Worm (Caenorhabditis elegans) whole organism, late embryonic: ENCODE data around the gene twk-48.

ENCODE experiments used
- C08G9.2 ChIP-seq: sonication (generic microtip); optimal IDR thresholded peaks from 2 replicates; lab custom pipeline; 2016; ENCODE audit warnings: mild to moderate bottlenecking, missing genetic modification characterization, moderate library complexity, missing compliant biosample characterization
- F13H6.1 ChIP-seq: sonication (generic microtip); optimal IDR thresholded peaks from 2 replicates; lab custom pipeline; 2016; ENCODE audit warnings: missing genetic modification characterization, missing compliant biosample characterization
- T23F11.4 ChIP-seq: fragments of 200-800 bp; sonication (Bioruptor generic); optimal IDR thresholded peaks from 2 replicates; lab custom pipeline; 2018; ENCODE audit warnings: mild to moderate bottlenecking, missing genetic modification characterization, missing compliant biosample characterization
- ahr-1 ChIP-seq: sonication (generic microtip); optimal IDR thresholded peaks from 2 replicates; lab custom pipeline; 2016; ENCODE audit warnings: missing genetic modification characterization, missing compliant biosample characterization
- ama-1 ChIP-seq: fragments of 150-350 bp; optimal IDR thresholded peaks from 2 replicates; lab custom pipeline; 2014
- ceh-14 ChIP-seq: sonication (generic microtip); optimal IDR thresholded peaks from 2 replicates; lab custom pipeline; 2016; ENCODE audit warnings: missing genotype, missing genetic modification characterization, missing compliant biosample characterization
- ceh-19 ChIP-seq: fragments of 200-800 bp; sonication (Bioruptor generic); optimal IDR thresholded peaks from 2 replicates; lab custom pipeline; 2018; ENCODE audit warnings: mild to moderate bottlenecking, missing genetic modification characterization, missing compliant biosample characterization
- ceh-24 ChIP-seq: sonication (generic microtip); optimal IDR thresholded peaks from 2 replicates; lab custom pipeline; 2016; ENCODE audit warnings: mild to moderate bottlenecking, missing genetic modification characterization, missing compliant biosample characterization
- ceh-30 ChIP-seq: fragments of 150-350 bp; optimal IDR thresholded peaks from 2 replicates; lab custom pipeline; 2014; ENCODE audit warnings: missing biosample characterization, missing genetic modification characterization
- ceh-31 ChIP-seq: sonication (generic microtip); optimal IDR thresholded peaks from 2 replicates; lab custom pipeline; 2016; ENCODE audit warnings: missing genetic modification characterization, missing compliant biosample characterization
- ceh-34 ChIP-seq: sonication (generic microtip); optimal IDR thresholded peaks from 2 replicates; lab custom pipeline; 2016; ENCODE audit warnings: mild to moderate bottlenecking, missing genetic modification characterization, missing compliant biosample characterization
- ceh-45 ChIP-seq: fragments of 200-800 bp; sonication (Bioruptor generic); IDR thresholded peaks from 2 replicates; pipeline ENCODE4 v1.3.6; 2022; ENCODE audit warnings: missing genetic modification reagents, missing genetic modification characterization, missing compliant biosample characterization
- ceh-48 ChIP-seq: sonication (generic microtip); optimal IDR thresholded peaks from 2 replicates; lab custom pipeline; 2016; ENCODE audit warnings: missing genetic modification characterization, inconsistent platforms, missing compliant biosample characterization
- ceh-6 ChIP-seq: fragments of 200-800 bp; sonication (Bioruptor generic); optimal IDR thresholded peaks from 2 replicates; lab custom pipeline; 2018; ENCODE audit warnings: mild to moderate bottlenecking, missing genetic modification characterization, missing compliant biosample characterization
- ceh-9 ChIP-seq: sonication (generic microtip); optimal IDR thresholded peaks from 2 replicates; lab custom pipeline; 2016; ENCODE audit warnings: mild to moderate bottlenecking, missing genetic modification characterization, inconsistent platforms, missing compliant biosample characterization
- che-1 ChIP-seq: sonication (generic microtip); optimal IDR thresholded peaks from 2 replicates; lab custom pipeline; 2016; ENCODE audit warnings: mild to moderate bottlenecking, missing genetic modification characterization, missing compliant biosample characterization
- elt-2 ChIP-seq: sonication (generic microtip); optimal IDR thresholded peaks from 2 replicates; lab custom pipeline; 2016; ENCODE audit warnings: missing genetic modification reagents, missing genetic modification characterization, missing compliant biosample characterization
- elt-4 ChIP-seq: sonication (generic microtip); optimal IDR thresholded peaks from 2 replicates; lab custom pipeline; 2016; ENCODE audit warnings: missing genetic modification characterization, missing compliant biosample characterization
- fkh-6 ChIP-seq: sonication (generic microtip); optimal IDR thresholded peaks from 2 replicates; lab custom pipeline; 2016; ENCODE audit warnings: missing genetic modification characterization, missing compliant biosample characterization
- hlh-15 ChIP-seq: sonication (generic microtip); optimal IDR thresholded peaks from 2 replicates; lab custom pipeline; 2016; ENCODE audit warnings: missing genetic modification characterization, missing compliant biosample characterization
- hlh-30 ChIP-seq: sonication (generic microtip); optimal IDR thresholded peaks from 2 replicates; lab custom pipeline; 2017; ENCODE audit warnings: antibody characterized with exemption, missing genetic modification characterization, missing compliant biosample characterization; ENCODE audit not compliant: insufficient read depth
- hlh-8 ChIP-seq: sonication (generic microtip); optimal IDR thresholded peaks from 2 replicates; lab custom pipeline; 2016; ENCODE audit warnings: missing genotype, missing genetic modification characterization, missing compliant biosample characterization
- lin-11 ChIP-seq: fragments of 200-800 bp; sonication (Bioruptor generic); optimal IDR thresholded peaks from 2 replicates; lab custom pipeline; 2018; ENCODE audit warnings: mild to moderate bottlenecking, missing genetic modification characterization, missing compliant biosample characterization
- madf-2 ChIP-seq: sonication (generic microtip); optimal IDR thresholded peaks from 2 replicates; lab custom pipeline; 2017; ENCODE audit warnings: missing genetic modification characterization, missing compliant biosample characterization
- mec-3 ChIP-seq: sonication (generic microtip); optimal IDR thresholded peaks from 2 replicates; lab custom pipeline; 2016; ENCODE audit warnings: borderline replicate concordance, missing genetic modification characterization, missing compliant biosample characterization
- nfya-1 ChIP-seq: sonication (generic microtip); optimal IDR thresholded peaks from 2 replicates; lab custom pipeline; 2017; ENCODE audit warnings: missing genetic modification characterization, mild to moderate bottlenecking, missing compliant biosample characterization, antibody characterized with exemption, moderate library complexity
- npax-4 ChIP-seq: sonication (generic microtip); optimal IDR thresholded peaks from 2 replicates; lab custom pipeline; 2016; ENCODE audit warnings: missing genetic modification characterization, missing compliant biosample characterization
- pax-1 ChIP-seq: fragments of 150-350 bp; optimal IDR thresholded peaks from 2 replicates; lab custom pipeline; 2014; ENCODE audit warnings: missing biosample characterization, missing genetic modification characterization
- pros-1 ChIP-seq: fragments of 150-350 bp; optimal IDR thresholded peaks from 2 replicates; lab custom pipeline; 2014; ENCODE audit warnings: missing biosample characterization, missing genetic modification reagents, missing genetic modification characterization
- ref-2 ChIP-seq: sonication (generic microtip); optimal IDR thresholded peaks from 2 replicates; lab custom pipeline; 2016; ENCODE audit warnings: missing genetic modification characterization, missing compliant biosample characterization
- rnt-1 ChIP-seq: sonication (generic microtip); optimal IDR thresholded peaks from 2 replicates; lab custom pipeline; 2016; ENCODE audit warnings: missing genetic modification characterization, missing compliant biosample characterization
- sdc-2 ChIP-seq: sonication (generic microtip); optimal IDR thresholded peaks from 2 replicates; lab custom pipeline; 2016; ENCODE audit warnings: missing genotype, missing genetic modification characterization, missing compliant biosample characterization
- tbx-2 ChIP-seq: sonication (generic microtip); optimal IDR thresholded peaks from 2 replicates; lab custom pipeline; 2016; ENCODE audit warnings: missing genetic modification characterization, missing compliant biosample characterization
- tbx-7 ChIP-seq: sonication (generic microtip); optimal IDR thresholded peaks from 2 replicates; lab custom pipeline; 2016; ENCODE audit warnings: missing genotype, missing genetic modification characterization, missing compliant biosample characterization
- ttx-3 ChIP-seq: sonication (generic microtip); optimal IDR thresholded peaks from 2 replicates; lab custom pipeline; 2016; ENCODE audit warnings: missing genetic modification reagents, missing genetic modification characterization, missing compliant biosample characterization
- unc-42 ChIP-seq: sonication (generic microtip); optimal IDR thresholded peaks from 2 replicates; lab custom pipeline; 2016; ENCODE audit warnings: missing genotype, missing genetic modification characterization, missing compliant biosample characterization
- unc-86 ChIP-seq: sonication (generic microtip); optimal IDR thresholded peaks from 2 replicates; lab custom pipeline; 2016; ENCODE audit warnings: missing genetic modification characterization, missing compliant biosample characterization
- zip-5 ChIP-seq: sonication (generic microtip); optimal IDR thresholded peaks from 2 replicates; lab custom pipeline; 2016; ENCODE audit warnings: missing genetic modification characterization, missing compliant biosample characterization

Gene twk-48

DNA sequence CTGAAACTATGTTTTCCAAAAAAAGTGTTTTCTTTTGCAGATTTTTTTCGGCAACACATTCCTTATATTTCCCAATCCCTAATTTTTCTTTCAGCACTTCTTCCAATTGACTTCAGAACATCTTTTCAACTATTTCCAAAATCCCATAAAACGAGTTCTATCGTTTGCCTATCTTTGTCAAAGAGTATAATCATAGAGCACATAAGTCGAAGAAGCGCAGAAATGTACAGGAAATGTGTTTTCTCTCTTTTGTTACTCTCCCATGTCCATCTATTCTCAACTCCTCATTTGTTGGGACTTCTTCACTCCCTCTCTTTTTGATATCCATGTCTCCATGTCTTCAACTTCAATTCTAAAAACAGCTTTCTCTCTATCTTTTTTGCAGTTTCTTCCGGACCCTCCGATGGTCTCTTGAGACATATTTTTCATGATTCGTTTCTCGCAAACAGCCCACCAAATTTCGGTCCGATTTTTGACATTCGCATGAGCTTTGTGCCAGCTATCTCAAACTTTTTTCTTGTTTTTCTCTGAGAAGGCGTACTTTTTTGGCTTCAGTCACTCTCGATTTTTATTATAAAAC, at the start of gene twk-48:
Gene twk-48 (plus strand): TSS at position 530 of the 580 bp plus-strand sequence.
- TF ChIP-seq unc-42 = peak; percentile 23
- TF ChIP-seq elt-4 = no peak

DNA sequence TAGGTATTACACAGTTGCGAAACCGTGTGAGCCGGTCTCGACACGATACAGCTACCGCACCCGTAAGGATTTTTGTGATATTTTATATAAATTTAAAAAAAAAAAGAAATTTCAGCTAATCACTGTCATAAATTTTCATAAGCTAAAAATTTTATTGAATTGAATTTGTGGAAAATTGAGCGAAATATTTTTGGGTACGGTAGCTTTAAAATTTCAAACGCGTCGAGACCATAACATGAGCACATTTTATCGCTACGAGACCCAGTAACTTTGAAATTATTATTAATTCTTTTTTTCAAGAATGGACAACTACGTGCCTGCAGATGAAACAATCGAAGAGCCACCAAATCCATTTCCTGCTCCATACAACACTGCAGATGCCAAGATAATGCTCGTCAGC, 47.4 kb upstream of the twk-48 start, which contains the start of gene ZK632.14:
Gene ZK632.14 (plus strand): TSS at position 301 of the 400 bp plus-strand sequence.
- TF ChIP-seq ceh-24 (tag; lab: Kevin White, UChicago) (no peak), ceh-9 (tag; lab: Kevin White, UChicago) (no peak), rnt-1 (tag; lab: Kevin White, UChicago) (no peak), pax-1 (tag; lab: Kevin White, UChicago) (no peak), hlh-30 (tag; lab: Kevin White, UChicago) (no peak), madf-2 (tag; lab: Kevin White, UChicago) (no peak), ttx-3 (tag; lab: Kevin White, UChicago) (no peak), tbx-7 (tag; lab: Kevin White, UChicago) (no peak), elt-4 (no peak), ceh-48 (tag; lab: Kevin White, UChicago) (no peak), sdc-2 (tag; lab: Kevin White, UChicago) (no peak), mec-3 (tag; lab: Kevin White, UChicago) (no peak), zip-5 (tag; lab: Kevin White, UChicago) (no peak), T23F11.4 (GFP tag; lab: Kevin White, UChicago) (no peak), ceh-19 (GFP tag; lab: Kevin White, UChicago) (no peak)
- TF ChIP-seq, all 69 proteins: peak for 0

DNA sequence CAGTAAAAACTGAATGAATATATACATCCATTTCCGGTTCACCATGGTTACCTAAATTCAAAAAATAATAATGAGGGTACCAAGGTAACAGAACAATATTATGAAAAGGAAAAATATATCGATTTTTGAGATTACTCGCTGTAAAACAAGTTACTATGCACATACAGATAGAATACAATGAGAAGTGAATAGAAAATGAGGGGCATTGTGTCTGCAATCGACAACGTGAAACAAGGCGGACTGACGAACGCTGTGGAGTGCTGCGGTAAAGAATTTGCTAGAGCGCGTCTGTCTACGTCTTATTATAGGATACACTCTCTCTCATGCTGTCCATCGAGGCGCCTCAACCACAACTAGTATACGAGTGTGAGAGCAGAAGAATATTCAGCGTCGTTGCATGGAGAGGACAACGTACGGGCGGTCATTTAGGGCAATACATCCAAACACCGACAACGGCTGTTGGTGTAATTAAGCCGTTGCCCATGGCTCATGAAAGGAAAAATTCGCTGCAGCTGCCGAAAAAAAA, 43.4 kb upstream of the twk-48 start, which contains the start of gene cnx-1:
Gene cnx-1 (minus strand): TSS at position 51 of the 526 bp plus-strand sequence.
- TF ChIP-seq che-1 (tag; lab: Kevin White, UChicago) (no peak), ref-2 (tag; lab: Kevin White, UChicago) (peak; percentile 60), mec-3 (tag; lab: Kevin White, UChicago) (no peak), unc-86 (tag; lab: Kevin White, UChicago) (peak; percentile 31), tbx-2 (tag; lab: Kevin White, UChicago) (peak; percentile 30), ceh-30 (tag; lab: Kevin White, UChicago) (no peak), ama-1 (no peak), unc-42 (peak; percentile 28), pros-1 (tag; lab: Kevin White, UChicago) (peak; percentile 30), ceh-6 (GFP tag; lab: Kevin White, UChicago) (no peak), nfya-1 (tag; lab: Kevin White, UChicago) (peak; percentile 50), hlh-8 (tag; lab: Kevin White, UChicago) (no peak), ceh-31 (tag; lab: Kevin White, UChicago) (peak; percentile 85), sdc-2 (tag; lab: Kevin White, UChicago) (peak; percentile 25), ceh-34 (peak; percentile 29), rnt-1 (tag; lab: Kevin White, UChicago) (peak; percentile 60), ahr-1 (tag; lab: Kevin White, UChicago) (no peak), lin-11 (tag; lab: Kevin White, UChicago) (no peak), madf-2 (tag; lab: Kevin White, UChicago) (peak; percentile 11), ceh-45 (GFP tag; lab: Robert Waterston, UW) (no peak), elt-2 (tag; lab: Kevin White, UChicago) (peak; percentile 18), npax-4 (tag; lab: Kevin White, UChicago) (no peak), F13H6.1 (tag; lab: Kevin White, UChicago) (no peak), ceh-14 (tag; lab: Kevin White, UChicago) (peak; percentile 21), hlh-30 (tag; lab: Kevin White, UChicago) (peak; percentile 3), hlh-15 (tag; lab: Kevin White, UChicago) (no peak), ceh-24 (tag; lab: Kevin White, UChicago) (no peak), C08G9.2 (tag; lab: Kevin White, UChicago) (peak; percentile 12), zip-5 (tag; lab: Kevin White, UChicago) (no peak), fkh-6 (tag; lab: Kevin White, UChicago) (no peak)
